Worm (Caenorhabditis elegans) whole organism, L1 larva: Measurements from ENCODE around the gene srv-15.

ENCODE experiments used
- C16A3.4 ChIP-seq: fragments of 150-350 bp; optimal IDR thresholded peaks from 2 replicates; lab custom pipeline; 2014; ENCODE audit warnings: missing biosample characterization, missing genetic modification characterization
- F16B12.6 ChIP-seq: fragments of 150-350 bp; optimal IDR thresholded peaks from 2 replicates; lab custom pipeline; 2014; ENCODE audit warnings: missing biosample characterization, missing genetic modification characterization
- aha-1 ChIP-seq: fragments of 150-350 bp; optimal IDR thresholded peaks from 2 replicates; lab custom pipeline; 2014; ENCODE audit warnings: missing biosample characterization, missing genetic modification characterization
- alr-1 ChIP-seq: fragments of 200-800 bp; sonication (Bioruptor generic); optimal IDR thresholded peaks from 2 replicates; lab custom pipeline; 2018; ENCODE audit warnings: borderline replicate concordance, mild to moderate bottlenecking, missing genetic modification characterization, missing compliant biosample characterization
- aly-2 ChIP-seq: fragments of 150-350 bp; optimal IDR thresholded peaks from 2 replicates; lab custom pipeline; 2014; ENCODE audit warnings: missing biosample characterization, missing genetic modification characterization
- blmp-1 ChIP-seq: fragments of 150-350 bp; optimal IDR thresholded peaks from 2 replicates; lab custom pipeline; 2014; ENCODE audit warnings: missing biosample characterization, missing genetic modification characterization
- ceh-82 ChIP-seq, 3 experiments: fragments of 150-350 bp in 1 of 3; sonication (generic microtip) in 2 of 3; optimal IDR thresholded peaks; 2 replicates each; lab custom pipeline; 2014 to 2017; ENCODE audit warnings: missing biosample characterization in 3 of 3, missing genetic modification characterization in 3 of 3
- ceh-88 ChIP-seq: fragments of 200-800 bp; sonication (Bioruptor generic); IDR thresholded peaks from 2 replicates; pipeline ENCODE4 v1.3.6; 2022; ENCODE audit warnings: missing genetic modification characterization, missing compliant biosample characterization
- ceh-90 ChIP-seq: sonication (generic microtip); optimal IDR thresholded peaks from 2 replicates; lab custom pipeline; 2016; ENCODE audit warnings: missing genetic modification characterization, missing compliant biosample characterization
- ces-1 ChIP-seq: fragments of 150-350 bp; optimal IDR thresholded peaks from 2 replicates; lab custom pipeline; 2014; ENCODE audit warnings: missing biosample characterization, missing genetic modification reagents, missing genetic modification characterization
- dpl-1 ChIP-seq, 3 experiments: fragments of 150-350 bp in 2 of 3; sonication (generic microtip) in 1 of 3; optimal IDR thresholded peaks; 2 replicates each; lab custom pipeline; 2014 to 2017; ENCODE audit warnings: missing biosample characterization in 3 of 3, missing genetic modification characterization in 3 of 3, missing genetic modification reagents in 3 of 3
- egl-13 ChIP-seq: sonication (generic microtip); optimal IDR thresholded peaks from 2 replicates; lab custom pipeline; 2016; ENCODE audit warnings: missing genotype, missing genetic modification reagents, missing genetic modification characterization, missing compliant biosample characterization
- egl-27 ChIP-seq, 2 experiments: fragments of 150-350 bp in 1 of 2; sonication (generic microtip); optimal IDR thresholded peaks; 3 replicates each; lab custom pipeline; 2017 to 2018; ENCODE audit warnings: missing biosample characterization in 2 of 2, missing genetic modification characterization in 2 of 2, missing genetic modification reagents in 2 of 2
- elt-2 ChIP-seq: sonication (generic microtip); optimal IDR thresholded peaks from 2 replicates; lab custom pipeline; 2016; ENCODE audit warnings: missing genetic modification characterization, mild to moderate bottlenecking, inconsistent platforms, missing compliant biosample characterization, missing genetic modification reagents
- elt-3 ChIP-seq, 6 experiments: fragments of 150-350 bp in 1 of 6; sonication (generic microtip); optimal IDR thresholded peaks; 2 replicates each; lab custom pipeline; 2017 to 2018; ENCODE audit warnings: missing biosample characterization in 6 of 6, missing genetic modification characterization in 6 of 6, inconsistent platforms in 1 of 6
- fos-1 ChIP-seq: fragments of 150-350 bp; optimal IDR thresholded peaks from 2 replicates; lab custom pipeline; 2014; ENCODE audit warnings: missing biosample characterization, missing genetic modification characterization
- grh-1 ChIP-seq: fragments of 200-800 bp; sonication (Bioruptor generic); IDR thresholded peaks from 2 replicates; pipeline ENCODE4 v1.3.6; 2022; ENCODE audit warnings: missing genetic modification reagents, missing genetic modification characterization, missing compliant biosample characterization
- hlh-17 ChIP-seq: fragments of 200-800 bp; sonication (Bioruptor generic); optimal IDR thresholded peaks from 2 replicates; lab custom pipeline; 2018; ENCODE audit warnings: missing genetic modification characterization, mild to moderate bottlenecking, missing compliant biosample characterization, moderate library complexity, borderline replicate concordance
- hlh-4 ChIP-seq: sonication (generic microtip); optimal IDR thresholded peaks from 2 replicates; lab custom pipeline; 2016; ENCODE audit warnings: mild to moderate bottlenecking, missing genetic modification characterization, missing compliant biosample characterization
- hpl-2 ChIP-seq: fragments of 150-350 bp; optimal IDR thresholded peaks from 2 replicates; lab custom pipeline; 2014; ENCODE audit warnings: missing biosample characterization, missing genetic modification reagents, missing genetic modification characterization
- irx-1 ChIP-seq: sonication (generic microtip); optimal IDR thresholded peaks from 2 replicates; lab custom pipeline; 2016; ENCODE audit warnings: missing genetic modification characterization, missing compliant biosample characterization
- jun-1 ChIP-seq: fragments of 150-350 bp; optimal IDR thresholded peaks from 2 replicates; lab custom pipeline; 2014; ENCODE audit warnings: missing biosample characterization, missing genetic modification reagents, missing genetic modification characterization
- lin-13 ChIP-seq: fragments of 150-350 bp; optimal IDR thresholded peaks from 2 replicates; lab custom pipeline; 2014; ENCODE audit warnings: missing biosample characterization, missing genetic modification reagents, missing genetic modification characterization
- lin-15B ChIP-seq: fragments of 150-350 bp; sonication (generic microtip); optimal IDR thresholded peaks from 3 replicates; lab custom pipeline; 2014; ENCODE audit warnings: missing biosample characterization, missing genetic modification characterization
- lin-35 ChIP-seq, 2 experiments: fragments of 150-350 bp; optimal IDR thresholded peaks; 2 replicates each; lab custom pipeline; 2014; ENCODE audit warnings: missing biosample characterization in 2 of 2, missing genetic modification characterization in 2 of 2, missing genetic modification reagents in 2 of 2
- lin-39 ChIP-seq: fragments of 150-350 bp; optimal IDR thresholded peaks from 2 replicates; lab custom pipeline; 2014; ENCODE audit warnings: missing biosample characterization, missing genetic modification reagents, missing genetic modification characterization
- lir-3 ChIP-seq: sonication (generic microtip); optimal IDR thresholded peaks from 2 replicates; lab custom pipeline; 2016; ENCODE audit warnings: mild to moderate bottlenecking, missing genetic modification characterization, moderate library complexity, missing compliant biosample characterization; ENCODE audit not compliant: poor library complexity
- lsy-2 ChIP-seq, 2 experiments: fragments of 150-350 bp; optimal IDR thresholded peaks; 2 replicates each; lab custom pipeline; 2014; ENCODE audit warnings: missing biosample characterization in 2 of 2, missing genetic modification characterization in 2 of 2
- mab-9 ChIP-seq: fragments of 200-800 bp; sonication (Bioruptor generic); IDR thresholded peaks from 2 replicates; pipeline ENCODE4 v1.3.6; 2022; ENCODE audit warnings: missing genetic modification reagents, missing genetic modification characterization, missing compliant biosample characterization
- mdl-1 ChIP-seq, 2 experiments: fragments of 150-350 bp; optimal IDR thresholded peaks; 2 replicates each; lab custom pipeline; 2014 to 2017; ENCODE audit warnings: missing biosample characterization in 2 of 2, missing genetic modification characterization in 2 of 2, inconsistent platforms in 1 of 2
- mef-2 ChIP-seq: fragments of 150-350 bp; optimal IDR thresholded peaks from 2 replicates; lab custom pipeline; 2014; ENCODE audit warnings: missing biosample characterization, missing genetic modification characterization
- nhr-11 ChIP-seq: fragments of 150-350 bp; optimal IDR thresholded peaks from 2 replicates; lab custom pipeline; 2014; ENCODE audit warnings: missing biosample characterization, missing genetic modification characterization
- nhr-19 ChIP-seq: fragments of 200-800 bp; sonication (Bioruptor generic); conservative IDR thresholded peaks from 2 replicates; pipeline ENCODE4 v1.3.6; 2022; ENCODE audit warnings: missing genetic modification characterization, missing compliant biosample characterization
- nhr-20 ChIP-seq: sonication (generic microtip); optimal IDR thresholded peaks from 2 replicates; lab custom pipeline; 2016; ENCODE audit warnings: mild to moderate bottlenecking, missing genetic modification characterization, missing compliant biosample characterization
- nhr-47 ChIP-seq: sonication (generic microtip); optimal IDR thresholded peaks from 2 replicates; lab custom pipeline; 2016; ENCODE audit warnings: mild to moderate bottlenecking, missing genetic modification characterization, moderate library complexity, missing compliant biosample characterization
- nhr-71 ChIP-seq: sonication (generic microtip); optimal IDR thresholded peaks from 2 replicates; lab custom pipeline; 2016; ENCODE audit warnings: mild to moderate bottlenecking, missing genetic modification characterization, moderate library complexity, missing compliant biosample characterization
- nhr-76 ChIP-seq: sonication (generic microtip); optimal IDR thresholded peaks from 2 replicates; lab custom pipeline; 2017; ENCODE audit warnings: missing biosample characterization, missing genetic modification characterization
- nhr-77 ChIP-seq: fragments of 150-350 bp; optimal IDR thresholded peaks from 2 replicates; lab custom pipeline; 2014; ENCODE audit warnings: missing biosample characterization, missing genetic modification characterization
- nhr-84 ChIP-seq: sonication (generic microtip); optimal IDR thresholded peaks from 2 replicates; lab custom pipeline; 2017; ENCODE audit warnings: missing biosample characterization, missing genetic modification characterization
- nhr-90 ChIP-seq: sonication (generic microtip); optimal IDR thresholded peaks from 2 replicates; lab custom pipeline; 2016; ENCODE audit warnings: mild to moderate bottlenecking, missing genetic modification characterization, missing compliant biosample characterization; ENCODE audit not compliant: poor library complexity
- pag-3 ChIP-seq: sonication (generic microtip); optimal IDR thresholded peaks from 2 replicates; lab custom pipeline; 2017; ENCODE audit warnings: missing genetic modification characterization, mild to moderate bottlenecking, missing compliant biosample characterization, antibody characterized with exemption, borderline replicate concordance; ENCODE audit not compliant: insufficient read depth
- rnt-1 ChIP-seq: sonication (generic microtip); optimal IDR thresholded peaks from 2 replicates; lab custom pipeline; 2016; ENCODE audit warnings: mild to moderate bottlenecking, missing genetic modification characterization, moderate library complexity, missing compliant biosample characterization
- skn-1 ChIP-seq: fragments of 150-350 bp; optimal IDR thresholded peaks from 2 replicates; lab custom pipeline; 2014; ENCODE audit warnings: missing biosample characterization, missing genetic modification characterization
- snpc-4 ChIP-seq: fragments of 150-350 bp; optimal IDR thresholded peaks from 2 replicates; lab custom pipeline; 2014; ENCODE audit warnings: missing biosample characterization, missing genetic modification characterization
- snu-23 ChIP-seq: sonication (generic microtip); optimal IDR thresholded peaks from 2 replicates; lab custom pipeline; 2016; ENCODE audit warnings: missing genetic modification characterization, missing compliant biosample characterization
- sox-4 ChIP-seq: sonication (generic microtip); optimal IDR thresholded peaks from 2 replicates; lab custom pipeline; 2016; ENCODE audit warnings: missing genetic modification characterization, missing compliant biosample characterization
- sup-37 ChIP-seq: fragments of 200-800 bp; sonication (Bioruptor generic); optimal IDR thresholded peaks from 2 replicates; lab custom pipeline; 2018; ENCODE audit warnings: mild to moderate bottlenecking, missing genetic modification characterization, missing compliant biosample characterization
- tlp-1 ChIP-seq: fragments of 150-350 bp; optimal IDR thresholded peaks from 2 replicates; lab custom pipeline; 2014; ENCODE audit warnings: missing biosample characterization, missing genetic modification characterization
- unc-130 ChIP-seq: fragments of 150-350 bp; optimal IDR thresholded peaks from 2 replicates; lab custom pipeline; 2017; ENCODE audit warnings: missing biosample characterization, missing genetic modification characterization, inconsistent platforms
- unc-30 ChIP-seq: sonication (generic microtip); optimal IDR thresholded peaks from 2 replicates; lab custom pipeline; 2017; ENCODE audit warnings: missing biosample characterization, missing genetic modification characterization
- unc-86 ChIP-seq: sonication (generic microtip); optimal IDR thresholded peaks from 2 replicates; lab custom pipeline; 2016; ENCODE audit warnings: missing genetic modification characterization, missing compliant biosample characterization
- zag-1 ChIP-seq: fragments of 150-350 bp; optimal IDR thresholded peaks from 2 replicates; lab custom pipeline; 2014; ENCODE audit warnings: missing biosample characterization, missing genetic modification characterization

srv-15 gene

ce11 chrIV:15931176-15931575 is 24.8 kb downstream of the srv-15 start (continued):
- TF ChIP-seq ces-1 (GFP tag; lab: Kevin White, UChicago) (no peak), nhr-84 (tag; lab: Kevin White, UChicago) (no peak), egl-13 (tag; lab: Kevin White, UChicago) (no peak), ceh-82 (tag; optimal IDR thresholded peaks at IDR 0.05; lab: Kevin White, UChicago) (peak in 2 of 3 experiments; percentile 22 to 46), C16A3.4 (peak; percentile 33), lin-15B (tag; lab: Kevin White, UChicago) (no peak), unc-30 (tag; lab: Kevin White, UChicago) (no peak), irx-1 (tag; lab: Kevin White, UChicago) (no peak), ceh-88 (no peak), elt-2 (tag; lab: Kevin White, UChicago) (peak; percentile 12), nhr-11 (tag; lab: Kevin White, UChicago) (no peak), tlp-1 (tag; lab: Kevin White, UChicago) (no peak), elt-3 (tag; optimal IDR thresholded peaks at IDR 0.05; lab: Kevin White, UChicago) (peak in 1 of 6 experiments; percentile 3), grh-1 (GFP tag; lab: Robert Waterston, UW) (no peak), hlh-4 (tag; lab: Kevin White, UChicago) (no peak), alr-1 (no peak), rnt-1 (tag; lab: Kevin White, UChicago) (peak; percentile 54), lsy-2 (tag; optimal IDR thresholded peaks at IDR 0.05; lab: Kevin White, UChicago) (peak in 1 of 2 experiments; percentile 36), lin-39 (tag; lab: Kevin White, UChicago) (no peak), mef-2 (tag; lab: Kevin White, UChicago) (no peak), lir-3 (tag; lab: Kevin White, UChicago) (no peak), nhr-77 (tag; lab: Kevin White, UChicago) (peak; percentile 17), hlh-17 (GFP tag; lab: Kevin White, UChicago) (no peak), lin-13 (GFP tag; lab: Kevin White, UChicago) (no peak), sup-37 (no peak), jun-1 (no peak), mdl-1 (tag; optimal IDR thresholded peaks at IDR 0.05; lab: Kevin White, UChicago) (peak in 1 of 2 experiments; percentile 37), hpl-2 (GFP tag; lab: Kevin White, UChicago) (no peak), F16B12.6 (tag; lab: Kevin White, UChicago) (no peak), nhr-90 (tag; lab: Kevin White, UChicago) (peak; percentile 17), ceh-90 (tag; lab: Kevin White, UChicago) (no peak), unc-130 (tag; lab: Kevin White, UChicago) (no peak), fos-1 (no peak), nhr-20 (tag; lab: Kevin White, UChicago) (peak; percentile 5), mab-9 (GFP tag; lab: Robert Waterston, UW) (no peak), snpc-4 (no peak), blmp-1 (tag; lab: Kevin White, UChicago) (no peak), sox-4 (tag; lab: Kevin White, UChicago) (no peak), aha-1 (tag; lab: Kevin White, UChicago) (no peak)

ce11 chrIV:15931833-15932232 is 25.5 kb downstream of the srv-15 start:
- TF ChIP-seq dpl-1 (GFP tag; optimal IDR thresholded peaks at IDR 0.05; lab: Kevin White, UChicago) (peak in 1 of 3 experiments; percentile 15), nhr-19 (GFP tag; lab: Robert Waterston, UW) (peak; percentile 50), nhr-77 (tag; lab: Kevin White, UChicago) (peak; percentile 12), egl-27 (tag; optimal IDR thresholded peaks at IDR 0.05; lab: Kevin White, UChicago) (no peak), pag-3 (tag; lab: Kevin White, UChicago) (no peak), nhr-47 (tag; lab: Kevin White, UChicago) (peak; percentile 37), unc-86 (tag; lab: Kevin White, UChicago) (no peak), mef-2 (tag; lab: Kevin White, UChicago) (no peak), fos-1 (no peak), skn-1 (tag; lab: Kevin White, UChicago) (peak; percentile 7), zag-1 (tag; lab: Kevin White, UChicago) (no peak), lin-35 (GFP tag; optimal IDR thresholded peaks at IDR 0.05; lab: Kevin White, UChicago) (peak; percentile 7 to 73), aly-2 (tag; lab: Kevin White, UChicago) (no peak), nhr-76 (tag; lab: Kevin White, UChicago) (no peak), hlh-4 (tag; lab: Kevin White, UChicago) (no peak), tlp-1 (tag; lab: Kevin White, UChicago) (no peak), snu-23 (peak; percentile 61), ceh-82 (tag; optimal IDR thresholded peaks at IDR 0.05; lab: Kevin White, UChicago) (no peak), C16A3.4 (peak; percentile 30), nhr-71 (tag; lab: Kevin White, UChicago) (peak; percentile 46)
